Fruit fly (Drosophila melanogaster): ENCODE data around the gene crp.

crp gene

dm6 chr2L:16257227-16258071 is 30.1 kb downstream of the crp start, which contains the start of the genes PRL-1 and EndoGI (continued):
- peak; percentile 100 for TF ChIP-seq vnd (GFP tag; IDR thresholded peaks at IDR 0.05; ENCODE audit: partially characterized antibody)
- no peak for TF ChIP-seq Antp (GFP tag; optimal IDR thresholded peaks at IDR 0.05)
- TF ChIP-seq CG4424 (GFP tag; optimal IDR thresholded peaks at IDR 0.05), result peak; percentile 63
- peak in 1 of 2 experiments; percentile 57 for TF ChIP-seq Pdp1 (GFP tag; optimal IDR thresholded peaks at IDR 0.05)
- TF ChIP-seq pan (optimal IDR thresholded peaks at IDR 0.05), result no peak
- TF ChIP-seq pan (GFP tag; optimal IDR thresholded peaks at IDR 0.05 in 1 of 2, IDR thresholded peaks at IDR 0.05 in 1 of 2), result peak in 1 of 2 experiments; percentile 84
- no peak for TF ChIP-seq CG31365 (tag; optimal IDR thresholded peaks at IDR 0.05)
- no peak for TF ChIP-seq vfl (GFP tag; optimal IDR thresholded peaks at IDR 0.05)
- TF ChIP-seq danr (GFP tag; IDR thresholded peaks at IDR 0.05), result no peak
- no peak; the same call in 3 of the 4 replicates for TF ChIP-seq Gug (GFP tag; IDR thresholded peaks at IDR 0.05)
- TF ChIP-seq CG6791 (GFP tag; IDR thresholded peaks at IDR 0.05; ENCODE audit: partially characterized antibody), result peak; percentile 100
- TF ChIP-seq CG9932 (GFP tag; IDR thresholded peaks at IDR 0.05), result peak; percentile 80; the same call in 1 of the 2 replicates
- no peak for TF ChIP-seq D19B (GFP tag; optimal IDR thresholded peaks at IDR 0.05)
- peak; percentile 80 for TF ChIP-seq CG10147 (GFP tag; optimal IDR thresholded peaks at IDR 0.05)
- TF ChIP-seq zf30C (GFP tag; optimal IDR thresholded peaks at IDR 0.05), result no peak
- TF ChIP-seq esg (GFP tag; conservative IDR thresholded peaks at IDR 0.05), result peak; percentile 66
- peak; percentile 71 for TF ChIP-seq CG2120 (GFP tag; optimal IDR thresholded peaks at IDR 0.05)
- TF ChIP-seq CG1602 (GFP tag; optimal IDR thresholded peaks at IDR 0.05), result peak; percentile 64
- TF ChIP-seq prd (optimal IDR thresholded peaks at IDR 0.05), result no peak
- TF ChIP-seq prd (GFP tag; IDR thresholded peaks at IDR 0.05), result peak; percentile 65; the same call in 1 of the 3 replicates
- TF ChIP-seq lbe (GFP tag; optimal IDR thresholded peaks at IDR 0.05), result peak; percentile 70
- TF ChIP-seq Bgb (GFP tag; IDR thresholded peaks at IDR 0.05; ENCODE audit: partially characterized antibody), result peak; percentile 99
- TF ChIP-seq Kr (GFP tag; optimal IDR thresholded peaks at IDR 0.05), result no peak
- peak; percentile 50; the same call in 1 of the 2 replicates for TF ChIP-seq Ada2b (GFP tag; IDR thresholded peaks at IDR 0.05)
- no peak for TF ChIP-seq ems (GFP tag; optimal IDR thresholded peaks at IDR 0.05)
- peak; percentile 99 for TF ChIP-seq mld (GFP tag; IDR thresholded peaks at IDR 0.05; ENCODE audit: partially characterized antibody)
- TF ChIP-seq phol (tag; optimal IDR thresholded peaks at IDR 0.05), result peak; percentile 75
- peak; percentile 88 for TF ChIP-seq vvl (GFP tag; IDR thresholded peaks at IDR 0.05)
- TF ChIP-seq chm (GFP tag; IDR thresholded peaks at IDR 0.05), result peak; percentile 83; the same call in 1 of the 2 replicates
- no peak for TF ChIP-seq maf-S (GFP tag; optimal IDR thresholded peaks at IDR 0.05)
- peak; percentile 94 for TF ChIP-seq MESR4 (GFP tag; optimal IDR thresholded peaks at IDR 0.05)
- peak; percentile 96 for TF ChIP-seq stwl (tag; optimal IDR thresholded peaks at IDR 0.05)
- TF ChIP-seq kay (GFP tag; optimal IDR thresholded peaks at IDR 0.05), result peak; percentile 74
- peak; percentile 90 for TF ChIP-seq CG11695 (GFP tag; IDR thresholded peaks at IDR 0.05)
- TF ChIP-seq luna (GFP tag; optimal IDR thresholded peaks at IDR 0.05), result no peak
- peak in 1 of 3 experiments; percentile 54 for TF ChIP-seq lola (GFP tag; optimal IDR thresholded peaks at IDR 0.05)
- TF ChIP-seq CG6683 (GFP tag; optimal IDR thresholded peaks at IDR 0.05), result peak; percentile 67
- no peak for TF ChIP-seq CG12071 (GFP tag; optimal IDR thresholded peaks at IDR 0.05)
- TF ChIP-seq bab2 (GFP tag; optimal IDR thresholded peaks at IDR 0.05), result peak; percentile 13
- peak; percentile 83 for TF ChIP-seq fd3F (GFP tag; optimal IDR thresholded peaks at IDR 0.05)
- peak; percentile 95 for TF ChIP-seq CG2129 (GFP tag; IDR thresholded peaks at IDR 0.05; ENCODE audit: partially characterized antibody)
- peak; percentile 6 for TF ChIP-seq gro (GFP tag; optimal IDR thresholded peaks at IDR 0.05)
- TF ChIP-seq nom (GFP tag; optimal IDR thresholded peaks at IDR 0.05), result peak; percentile 66
- no peak for TF ChIP-seq pum (GFP tag; optimal IDR thresholded peaks at IDR 0.05)
- TF ChIP-seq tup (GFP tag; optimal IDR thresholded peaks at IDR 0.05), result no peak
- peak; percentile 51 for TF ChIP-seq CG12942 (GFP tag; optimal IDR thresholded peaks at IDR 0.05)
- TF ChIP-seq CG5245 (GFP tag; optimal IDR thresholded peaks at IDR 0.05), result no peak
- TF ChIP-seq CG2678 (tag; optimal IDR thresholded peaks at IDR 0.05), result peak; percentile 89

All from whole organism, embryonic.